Worm (Caenorhabditis elegans) whole organism, L2 larva: ENCODE measurements around the gene C01G5.4.

Source experiments
- C34F6.9 ChIP-seq: fragments of 150-350 bp; optimal IDR thresholded peaks from 2 replicates; lab custom pipeline; 2014; ENCODE audit warnings: missing biosample characterization, missing genetic modification characterization
- F13H6.1 ChIP-seq: sonication (generic microtip); optimal IDR thresholded peaks from 2 replicates; lab custom pipeline; 2016; ENCODE audit warnings: missing genetic modification characterization, missing compliant biosample characterization
- R02D3.7 ChIP-seq: fragments of 150-350 bp; optimal IDR thresholded peaks from 2 replicates; lab custom pipeline; 2014; ENCODE audit warnings: missing biosample characterization, missing genetic modification characterization
- Y55F3AM.14 ChIP-seq: fragments of 200-800 bp; sonication (Bioruptor generic); optimal IDR thresholded peaks from 2 replicates; lab custom pipeline; 2018; ENCODE audit warnings: mild to moderate bottlenecking, missing genetic modification characterization, missing compliant biosample characterization
- alr-1 ChIP-seq: fragments of 150-350 bp; optimal IDR thresholded peaks from 2 replicates; lab custom pipeline; 2014; ENCODE audit warnings: missing biosample characterization, missing genetic modification characterization
- aly-2 ChIP-seq: fragments of 150-350 bp; optimal IDR thresholded peaks from 2 replicates; lab custom pipeline; 2014; ENCODE audit warnings: missing biosample characterization, missing genetic modification characterization
- ama-1 ChIP-seq: fragments of 150-350 bp; optimal IDR thresholded peaks from 2 replicates; lab custom pipeline; 2018; ENCODE audit warnings: inconsistent platforms
- blmp-1 ChIP-seq: sonication (generic microtip); optimal IDR thresholded peaks from 2 replicates; lab custom pipeline; 2017; ENCODE audit warnings: missing genetic modification characterization, mild to moderate bottlenecking, missing compliant biosample characterization, antibody characterized with exemption, moderate library complexity; ENCODE audit not compliant: insufficient read depth
- ceh-16 ChIP-seq: fragments of 150-350 bp; optimal IDR thresholded peaks from 2 replicates; lab custom pipeline; 2014; ENCODE audit warnings: missing biosample characterization, missing genetic modification characterization
- ceh-82 ChIP-seq: fragments of 150-350 bp; optimal IDR thresholded peaks from 2 replicates; lab custom pipeline; 2014; ENCODE audit warnings: missing biosample characterization, missing genetic modification characterization
- crh-2 ChIP-seq: sonication (generic microtip); optimal IDR thresholded peaks from 2 replicates; lab custom pipeline; 2017; ENCODE audit warnings: missing biosample characterization, missing genetic modification characterization
- elt-3 ChIP-seq: sonication (generic microtip); optimal IDR thresholded peaks from 2 replicates; lab custom pipeline; 2017; ENCODE audit warnings: missing biosample characterization, missing genetic modification characterization
- fos-1 ChIP-seq: fragments of 150-350 bp; optimal IDR thresholded peaks from 2 replicates; lab custom pipeline; 2014; ENCODE audit warnings: missing biosample characterization, missing genetic modification characterization
- gmeb-1 ChIP-seq: fragments of 150-350 bp; optimal IDR thresholded peaks from 2 replicates; lab custom pipeline; 2014; ENCODE audit warnings: missing biosample characterization, missing genetic modification characterization
- lin-13 ChIP-seq: fragments of 150-350 bp; optimal IDR thresholded peaks from 2 replicates; lab custom pipeline; 2014; ENCODE audit warnings: missing biosample characterization, missing genetic modification reagents, missing genetic modification characterization
- lsy-2 ChIP-seq, 2 experiments: fragments of 150-350 bp in 1 of 2; sonication (generic microtip) in 1 of 2; optimal IDR thresholded peaks; 2 replicates each; lab custom pipeline; 2014 to 2017; ENCODE audit warnings: missing biosample characterization in 2 of 2, missing genetic modification characterization in 2 of 2
- mab-5 ChIP-seq: fragments of 150-350 bp; optimal IDR thresholded peaks from 2 replicates; lab custom pipeline; 2014; ENCODE audit warnings: missing biosample characterization, missing genetic modification characterization
- mbf-1 ChIP-seq: sonication (generic microtip); optimal IDR thresholded peaks from 2 replicates; lab custom pipeline; 2017; ENCODE audit warnings: missing biosample characterization, missing genetic modification characterization
- mdl-1 ChIP-seq, 2 experiments: fragments of 150-350 bp in 1 of 2; sonication (generic microtip) in 1 of 2; optimal IDR thresholded peaks; 2 replicates each; lab custom pipeline; 2017; ENCODE audit warnings: missing biosample characterization in 2 of 2, missing genetic modification characterization in 2 of 2
- nhr-10 ChIP-seq: sonication (generic microtip); optimal IDR thresholded peaks from 2 replicates; lab custom pipeline; 2017; ENCODE audit warnings: missing biosample characterization, missing genetic modification characterization
- nhr-11 ChIP-seq: fragments of 150-350 bp; optimal IDR thresholded peaks from 2 replicates; lab custom pipeline; 2014; ENCODE audit warnings: missing biosample characterization, missing genetic modification characterization
- nhr-129 ChIP-seq: fragments of 150-350 bp; optimal IDR thresholded peaks from 2 replicates; lab custom pipeline; 2014; ENCODE audit warnings: missing biosample characterization, missing genetic modification characterization
- nhr-21 ChIP-seq: fragments of 150-350 bp; optimal IDR thresholded peaks from 2 replicates; lab custom pipeline; 2014; ENCODE audit warnings: missing biosample characterization, missing genetic modification characterization
- nhr-23 ChIP-seq: fragments of 150-350 bp; optimal IDR thresholded peaks from 2 replicates; lab custom pipeline; 2014; ENCODE audit warnings: missing biosample characterization, missing genetic modification reagents, missing genetic modification characterization
- nhr-25 ChIP-seq: fragments of 150-350 bp; sonication (generic microtip); optimal IDR thresholded peaks from 3 replicates; lab custom pipeline; 2014; ENCODE audit warnings: missing biosample characterization, missing genetic modification characterization
- nhr-77 ChIP-seq: fragments of 150-350 bp; optimal IDR thresholded peaks from 2 replicates; lab custom pipeline; 2014; ENCODE audit warnings: missing biosample characterization, missing genetic modification characterization
- peb-1 ChIP-seq: fragments of 150-350 bp; optimal IDR thresholded peaks from 2 replicates; lab custom pipeline; 2014; ENCODE audit warnings: missing biosample characterization, missing genetic modification characterization
- sem-4 ChIP-seq: fragments of 150-350 bp; optimal IDR thresholded peaks from 2 replicates; lab custom pipeline; 2014; ENCODE audit warnings: missing biosample characterization, missing genetic modification reagents, missing genetic modification characterization
- skn-1 ChIP-seq: sonication (generic microtip); optimal IDR thresholded peaks from 2 replicates; lab custom pipeline; 2017; ENCODE audit warnings: missing biosample characterization, missing genetic modification characterization
- snpc-4 ChIP-seq: fragments of 150-350 bp; optimal IDR thresholded peaks from 2 replicates; lab custom pipeline; 2014; ENCODE audit warnings: missing biosample characterization, missing genetic modification characterization
- unc-55 ChIP-seq: fragments of 150-350 bp; sonication (generic microtip); optimal IDR thresholded peaks from 3 replicates; lab custom pipeline; 2014; ENCODE audit warnings: missing biosample characterization, missing genetic modification reagents, missing genetic modification characterization
- unc-62 ChIP-seq: fragments of 150-350 bp; optimal IDR thresholded peaks from 2 replicates; lab custom pipeline; 2014; ENCODE audit warnings: missing biosample characterization, missing genetic modification reagents, missing genetic modification characterization
- zag-1 ChIP-seq: fragments of 150-350 bp; optimal IDR thresholded peaks from 2 replicates; lab custom pipeline; 2014; ENCODE audit warnings: missing biosample characterization, missing genetic modification characterization
- ztf-11 ChIP-seq: sonication (generic microtip); optimal IDR thresholded peaks from 2 replicates; lab custom pipeline; 2017; ENCODE audit warnings: missing biosample characterization, missing genetic modification characterization

The C01G5.4 gene

ce11 chrIV:6531450-6531849, at the start of gene C01G5.4:
Gene C01G5.4, plus strand, starts transcription at chrIV:6531750.
- no peak for TF ChIP-seq ceh-82 (tag; lab: Kevin White, UChicago)
- no peak for TF ChIP-seq nhr-129 (tag; lab: Kevin White, UChicago)
- no peak for TF ChIP-seq F13H6.1 (tag; lab: Kevin White, UChicago)
- TF ChIP-seq nhr-10, result no peak
- TF ChIP-seq nhr-77 (tag; lab: Kevin White, UChicago), result no peak
- TF ChIP-seq ama-1 (lab: Kevin White, UChicago), result no peak

- TF ChIP-seq nhr-77 (tag; lab: Kevin White, UChicago) (no peak), mdl-1 (tag; optimal IDR thresholded peaks at IDR 0.05; lab: Kevin White, UChicago) (no peak), ceh-82 (tag; lab: Kevin White, UChicago) (no peak), nhr-11 (no peak), F13H6.1 (tag; lab: Kevin White, UChicago) (no peak), gmeb-1 (tag; lab: Kevin White, UChicago) (no peak), elt-3 (tag; lab: Kevin White, UChicago) (no peak), peb-1 (tag; lab: Kevin White, UChicago) (no peak), aly-2 (tag; lab: Kevin White, UChicago) (no peak), R02D3.7 (tag; lab: Kevin White, UChicago) (no peak), nhr-129 (tag; lab: Kevin White, UChicago) (no peak), blmp-1 (tag; lab: Kevin White, UChicago) (no peak)
- TF ChIP-seq, all 48 proteins: peak for 0
These were observed 44.5 kb upstream of the C01G5.4 start, which contains the start of gene Y73B6BL.37 for ce11 chrIV:6487047-6487446. Gene Y73B6BL.37, plus strand, starts transcription at chrIV:6487347.

- TF ChIP-seq nhr-25 (peak; percentile 62), ceh-16 (tag; lab: Kevin White, UChicago) (peak; percentile 76), alr-1 (tag; lab: Kevin White, UChicago) (no peak)
These were observed 39.6 kb upstream of the C01G5.4 start for ce11 chrIV:6491915-6492314.

ce11 chrIV:6493299-6493698, 38.3 kb upstream of the C01G5.4 start, which contains the start of gene Y73B6BL.44:
Gene Y73B6BL.44, plus strand, starts transcription at chrIV:6493599.
- no peak for TF ChIP-seq nhr-11
- TF ChIP-seq ztf-11, result no peak
- TF ChIP-seq unc-62 (GFP tag; lab: Kevin White, UChicago), result no peak
- TF ChIP-seq Y55F3AM.14 (GFP tag; lab: Kevin White, UChicago), result no peak
- no peak for TF ChIP-seq nhr-129 (tag; lab: Kevin White, UChicago)
- TF ChIP-seq mbf-1 (tag; lab: Kevin White, UChicago), result no peak
- no peak for TF ChIP-seq fos-1 (tag; lab: Kevin White, UChicago)
- no peak for TF ChIP-seq lin-13 (GFP tag; lab: Kevin White, UChicago)
- TF ChIP-seq lsy-2 (tag; optimal IDR thresholded peaks at IDR 0.05; lab: Kevin White, UChicago), result no peak
- no peak for TF ChIP-seq zag-1 (tag; lab: Kevin White, UChicago)

- TF ChIP-seq ceh-16 (tag; lab: Kevin White, UChicago), result peak; percentile 63
- TF ChIP-seq C34F6.9 (tag; lab: Kevin White, UChicago), result no peak
- no peak for TF ChIP-seq ama-1 (lab: Kevin White, UChicago)
- TF ChIP-seq skn-1 (tag; lab: Kevin White, UChicago), result no peak
- no peak for TF ChIP-seq crh-2
- TF ChIP-seq lin-13 (GFP tag; lab: Kevin White, UChicago), result no peak
These were observed 35.4 kb upstream of the C01G5.4 start for ce11 chrIV:6496103-6496502.

ce11 chrIV:6500433-6500832, 31.1 kb upstream of the C01G5.4 start:
- no peak for TF ChIP-seq unc-55 (GFP tag; lab: Kevin White, UChicago)
- TF ChIP-seq nhr-25, result no peak
- TF ChIP-seq alr-1 (tag; lab: Kevin White, UChicago), result no peak
- no peak for TF ChIP-seq nhr-21
- no peak for TF ChIP-seq zag-1 (tag; lab: Kevin White, UChicago)
- no peak for TF ChIP-seq unc-62 (GFP tag; lab: Kevin White, UChicago)
- TF ChIP-seq mab-5, result no peak
- TF ChIP-seq snpc-4, result no peak
- TF ChIP-seq blmp-1 (tag; lab: Kevin White, UChicago), result no peak
- TF ChIP-seq nhr-11, result no peak
- TF ChIP-seq skn-1 (tag; lab: Kevin White, UChicago), result no peak
- no peak for TF ChIP-seq sem-4 (tag; lab: Kevin White, UChicago)
- TF ChIP-seq nhr-23 (tag; lab: Kevin White, UChicago), result no peak
- TF ChIP-seq, all 48 proteins: peak for 0
